Worm (Caenorhabditis elegans) whole organism, L1 larva: ENCODE measurements around the gene farl-11.

Experiments used
- C34B4.2 ChIP-seq: sonication (generic microtip); optimal IDR thresholded peaks from 2 replicates; lab custom pipeline; 2017; ENCODE audit warnings: mild to moderate bottlenecking, missing genetic modification characterization, missing compliant biosample characterization
- blmp-1 ChIP-seq: fragments of 150-350 bp; optimal IDR thresholded peaks from 2 replicates; lab custom pipeline; 2014; ENCODE audit warnings: missing biosample characterization, missing genetic modification characterization
- ceh-82 ChIP-seq, 3 experiments: fragments of 150-350 bp in 1 of 3; sonication (generic microtip) in 2 of 3; optimal IDR thresholded peaks; 2 replicates each; lab custom pipeline; 2014 to 2017; ENCODE audit warnings: missing biosample characterization in 3 of 3, missing genetic modification characterization in 3 of 3
- ces-1 ChIP-seq: fragments of 150-350 bp; optimal IDR thresholded peaks from 2 replicates; lab custom pipeline; 2014; ENCODE audit warnings: missing biosample characterization, missing genetic modification reagents, missing genetic modification characterization
- dpl-1 ChIP-seq, 3 experiments: fragments of 150-350 bp in 2 of 3; sonication (generic microtip) in 1 of 3; optimal IDR thresholded peaks; 2 replicates each; lab custom pipeline; 2014 to 2017; ENCODE audit warnings: missing biosample characterization in 3 of 3, missing genetic modification characterization in 3 of 3, missing genetic modification reagents in 3 of 3
- elt-2 ChIP-seq: sonication (generic microtip); optimal IDR thresholded peaks from 2 replicates; lab custom pipeline; 2016; ENCODE audit warnings: missing genetic modification characterization, mild to moderate bottlenecking, inconsistent platforms, missing compliant biosample characterization, missing genetic modification reagents
- elt-3 ChIP-seq, 6 experiments: fragments of 150-350 bp in 1 of 6; sonication (generic microtip); optimal IDR thresholded peaks; 2 replicates each; lab custom pipeline; 2017 to 2018; ENCODE audit warnings: missing biosample characterization in 6 of 6, missing genetic modification characterization in 6 of 6, inconsistent platforms in 1 of 6
- fkh-8 ChIP-seq: sonication (generic microtip); optimal IDR thresholded peaks from 2 replicates; lab custom pipeline; 2016; ENCODE audit warnings: mild to moderate bottlenecking, missing genetic modification characterization, missing compliant biosample characterization
- lsy-2 ChIP-seq, 2 experiments: fragments of 150-350 bp; optimal IDR thresholded peaks; 2 replicates each; lab custom pipeline; 2014; ENCODE audit warnings: missing biosample characterization in 2 of 2, missing genetic modification characterization in 2 of 2
- nhr-28 ChIP-seq: fragments of 150-350 bp; optimal IDR thresholded peaks from 2 replicates; lab custom pipeline; 2014; ENCODE audit warnings: missing biosample characterization, missing genetic modification characterization
- snpc-4 ChIP-seq: fragments of 150-350 bp; optimal IDR thresholded peaks from 2 replicates; lab custom pipeline; 2014; ENCODE audit warnings: missing biosample characterization, missing genetic modification characterization
- unc-62 ChIP-seq: fragments of 150-350 bp; optimal IDR thresholded peaks from 2 replicates; lab custom pipeline; 2014; ENCODE audit warnings: missing biosample characterization, missing genetic modification reagents, missing genetic modification characterization
- zag-1 ChIP-seq: fragments of 150-350 bp; optimal IDR thresholded peaks from 2 replicates; lab custom pipeline; 2014; ENCODE audit warnings: missing biosample characterization, missing genetic modification characterization
- ztf-11 ChIP-seq, 2 experiments: sonication (generic microtip); optimal IDR thresholded peaks; 2 replicates each; lab custom pipeline; 2016 to 2017; ENCODE audit warnings: missing genetic modification characterization in 2 of 2, missing biosample characterization in 1 of 2, missing compliant biosample characterization in 1 of 2

DNA sequence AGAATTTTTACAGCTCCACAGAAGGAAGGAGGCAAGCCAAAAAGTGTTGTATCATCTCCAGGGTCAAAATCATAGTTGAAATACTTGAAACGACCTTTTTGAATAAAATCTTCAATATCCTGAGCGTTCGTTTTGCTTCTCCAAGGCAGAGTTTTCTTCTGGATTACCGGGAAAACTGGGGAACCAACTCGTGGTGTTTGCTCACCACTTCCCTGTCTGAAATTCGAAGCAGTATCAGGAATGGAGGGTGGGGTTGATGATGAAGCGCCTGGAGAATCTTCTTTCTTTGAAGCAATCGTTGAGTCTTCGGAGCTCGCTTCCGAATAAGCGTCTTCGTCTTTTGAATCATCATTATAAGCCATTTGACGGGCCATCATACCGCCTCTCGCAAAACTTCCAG, 1.7 kb downstream of the farl-11 start:
- no peak for TF ChIP-seq C34B4.2 (tag; lab: Kevin White, UChicago)
- no peak for TF ChIP-seq unc-62 (GFP tag; lab: Kevin White, UChicago)
- no peak for TF ChIP-seq snpc-4 (tag; lab: Kevin White, UChicago)
- no peak for TF ChIP-seq ces-1
- no peak for TF ChIP-seq ceh-82 (tag; optimal IDR thresholded peaks at IDR 0.05; lab: Kevin White, UChicago)
- no peak for TF ChIP-seq nhr-28 (tag; lab: Kevin White, UChicago)
- no peak for TF ChIP-seq blmp-1 (tag; lab: Kevin White, UChicago)
- no peak for TF ChIP-seq elt-2 (tag; lab: Kevin White, UChicago)
- no peak for TF ChIP-seq fkh-8 (tag; lab: Kevin White, UChicago)
- TF ChIP-seq lsy-2 (tag; optimal IDR thresholded peaks at IDR 0.05; lab: Kevin White, UChicago), result no peak
- TF ChIP-seq elt-3 (tag; optimal IDR thresholded peaks at IDR 0.05; lab: Kevin White, UChicago), result no peak
- TF ChIP-seq ztf-11 (tag; optimal IDR thresholded peaks at IDR 0.05; lab: Kevin White, UChicago), result no peak
- TF ChIP-seq dpl-1 (GFP tag; optimal IDR thresholded peaks at IDR 0.05; lab: Kevin White, UChicago), result no peak
- TF ChIP-seq zag-1 (tag; lab: Kevin White, UChicago), result no peak
